Fruit fly (Drosophila melanogaster) whole organism, embryonic: ENCODE data around the gene CG9590.

ENCODE experiments used
- CG1024 ChIP-seq: fragments of 200-800 bp; sonication (Bioruptor generic); IDR thresholded peaks from 2 replicates; pipeline ENCODE4 v1.3.6; 2022; ENCODE audit warnings: missing biosample characterization, missing genetic modification characterization
- CG10366 ChIP-seq: fragments of 200-800 bp; sonication (Bioruptor generic); IDR thresholded peaks from 2 replicates; pipeline ENCODE4 v1.3.6; 2022; ENCODE audit warnings: missing biosample characterization, missing genetic modification characterization
- CG10543 ChIP-seq: fragments of 200-800 bp; sonication (Bioruptor generic); optimal IDR thresholded peaks from 3 replicates; lab custom pipeline; 2017; ENCODE audit warnings: missing biosample characterization, mild to moderate bottlenecking, missing genetic modification characterization, moderate library complexity
- CG13424 ChIP-seq: fragments of 200-800 bp; sonication (Bioruptor generic); optimal IDR thresholded peaks from 2 replicates; lab custom pipeline; 2019; ENCODE audit warnings: missing biosample characterization, mild to moderate bottlenecking, missing genetic modification characterization, moderate library complexity
- CG13894 ChIP-seq: fragments of 200-800 bp; sonication (Bioruptor generic); optimal IDR thresholded peaks from 3 replicates; lab custom pipeline; 2018; ENCODE audit warnings: missing biosample characterization, mild to moderate bottlenecking, missing genetic modification characterization, moderate library complexity
- CG16779 ChIP-seq: fragments of 200-800 bp; sonication (Bioruptor generic); IDR thresholded peaks from 2 replicates; pipeline ENCODE4 v1.3.6; 2022; ENCODE audit warnings: missing biosample characterization, missing genetic modification characterization
- CG2120 ChIP-seq: fragments of 200-800 bp; sonication (Bioruptor generic); optimal IDR thresholded peaks from 3 replicates; lab custom pipeline; 2016; ENCODE audit warnings: missing biosample characterization, missing genetic modification characterization
- CG2199 ChIP-seq: fragments of 200-800 bp; sonication (Bioruptor generic); IDR thresholded peaks from 3 replicates; pipeline ENCODE4 v1.3.6; 2022; ENCODE audit warnings: missing biosample characterization, missing genetic modification characterization
- CG33213 ChIP-seq: fragments of 200-800 bp; sonication (Bioruptor generic); optimal IDR thresholded peaks from 3 replicates; lab custom pipeline; 2016; ENCODE audit warnings: missing biosample characterization, missing genetic modification characterization
- CG8290 ChIP-seq, 3 experiments: fragments of 200-800 bp; sonication (Bioruptor generic); optimal IDR thresholded peaks; 2 replicates each; lab custom pipeline; 2016 to 2019; ENCODE audit warnings: missing biosample characterization in 3 of 3, missing genetic modification characterization in 3 of 3, mild to moderate bottlenecking in 2 of 3, moderate library complexity in 1 of 3
- D ChIP-seq, 2 experiments: fragments of 200-800 bp in 1 of 2; fragments of >200 bp in 1 of 2; sonication (Bioruptor generic) in 1 of 2; optimal IDR thresholded peaks; 2 replicates in 1 of 2; 3 replicates in 1 of 2; lab custom pipeline; 2017; ENCODE audit warnings: mild to moderate bottlenecking in 1 of 2, missing biosample characterization in 1 of 2, missing genetic modification characterization in 1 of 2, missing genetic modification reagents in 1 of 2
- D19A ChIP-seq: fragments of 200-800 bp; optimal IDR thresholded peaks from 3 replicates; lab custom pipeline; 2019; ENCODE audit warnings: missing biosample characterization, mild to moderate bottlenecking, missing genetic modification characterization, moderate library complexity
- E2f2 ChIP-seq: fragments of 200-800 bp; sonication (Bioruptor generic); IDR thresholded peaks from 2 replicates; pipeline ENCODE4 v1.3.6; 2022; ENCODE audit warnings: missing biosample characterization, missing genetic modification characterization
- HmgZ ChIP-seq: fragments of 200-800 bp; sonication (Bioruptor generic); optimal IDR thresholded peaks from 2 replicates; lab custom pipeline; 2018; ENCODE audit warnings: missing biosample characterization, mild to moderate bottlenecking, missing genetic modification characterization
- Jarid2 ChIP-seq: fragments of 200-800 bp; sonication (Bioruptor generic); optimal IDR thresholded peaks from 3 replicates; lab custom pipeline; 2017; ENCODE audit warnings: mild to moderate bottlenecking, missing biosample characterization, missing genetic modification reagents, missing genetic modification characterization
- Med ChIP-seq: fragments of 200-800 bp; sonication (Bioruptor generic); peaks from one replicate; lab custom pipeline; 2016; ENCODE audit warnings: missing biosample characterization, missing genetic modification characterization, mild to moderate bottlenecking, inconsistent platforms, moderate library complexity
- Nf-YA ChIP-seq: fragments of 200-800 bp; sonication (Bioruptor generic); IDR thresholded peaks from 2 replicates; pipeline ENCODE4 v1.3.6; 2022; ENCODE audit warnings: missing biosample characterization, missing genetic modification characterization
- Sry-β ChIP-seq: fragments of 200-800 bp; sonication (Bioruptor generic); optimal IDR thresholded peaks from 2 replicates; lab custom pipeline; 2018; ENCODE audit warnings: missing biosample characterization, mild to moderate bottlenecking, missing genetic modification characterization, moderate library complexity
- abd-A ChIP-seq: fragments of 200-800 bp; sonication (Bioruptor generic); optimal IDR thresholded peaks from 3 replicates; lab custom pipeline; 2019; ENCODE audit warnings: missing biosample characterization, mild to moderate bottlenecking, missing genetic modification characterization, moderate library complexity
- bsh ChIP-seq, 2 experiments: fragments of 200-800 bp; sonication (Bioruptor generic); optimal IDR thresholded peaks; 2 replicates each; lab custom pipeline; 2017 to 2018; ENCODE audit warnings: mild to moderate bottlenecking in 2 of 2, missing biosample characterization in 2 of 2, missing genetic modification characterization in 2 of 2, moderate library complexity in 1 of 2
- cad ChIP-seq: fragments of >200 bp; optimal IDR thresholded peaks from 2 replicates; lab custom pipeline; 2017; ENCODE audit warnings: missing biosample characterization, missing genetic modification characterization
- chinmo ChIP-seq: fragments of 200-800 bp; sonication (Bioruptor generic); IDR thresholded peaks from 4 replicates; pipeline ENCODE4 v1.3.6; 2022; ENCODE audit warnings: missing biosample characterization, missing genetic modification characterization; ENCODE audit not compliant: partially characterized antibody
- dm ChIP-seq: fragments of 200-800 bp; sonication (Bioruptor generic); optimal IDR thresholded peaks from 3 replicates; lab custom pipeline; 2016; ENCODE audit warnings: missing biosample characterization, missing genetic modification characterization
- exex ChIP-seq: fragments of 200-800 bp; sonication (Bioruptor generic); optimal IDR thresholded peaks from 4 replicates; lab custom pipeline; 2018; ENCODE audit warnings: missing biosample characterization, mild to moderate bottlenecking, missing genetic modification characterization, moderate library complexity
- fd3F ChIP-seq: fragments of 200-800 bp; sonication (Bioruptor generic); optimal IDR thresholded peaks from 2 replicates; lab custom pipeline; 2018; ENCODE audit warnings: missing biosample characterization, mild to moderate bottlenecking, missing genetic modification characterization, moderate library complexity
- hbn ChIP-seq: fragments of 200-800 bp; sonication (Bioruptor generic); IDR thresholded peaks from 2 replicates; pipeline ENCODE4 v1.3.6; 2022; ENCODE audit warnings: missing biosample characterization, missing genetic modification characterization; ENCODE audit not compliant: partially characterized antibody
- jing ChIP-seq: fragments of 200-800 bp; sonication (Bioruptor generic); optimal IDR thresholded peaks from 2 replicates; lab custom pipeline; 2018; ENCODE audit warnings: missing biosample characterization, mild to moderate bottlenecking, missing genetic modification characterization
- lov ChIP-seq, 2 experiments: fragments of 200-800 bp in 1 of 2; fragments of >200 bp in 1 of 2; sonication (Bioruptor generic) in 1 of 2; IDR thresholded peaks in 1 of 2; optimal IDR thresholded peaks in 1 of 2; 2 replicates in 1 of 2; 3 replicates in 1 of 2; pipeline versions ENCODE4 v1.3.6 to Lab custom; 2017 to 2022; ENCODE audit warnings: missing biosample characterization in 1 of 2, missing genetic modification characterization in 1 of 2
- luna ChIP-seq: fragments of 200-800 bp; sonication (Bioruptor generic); optimal IDR thresholded peaks from 2 replicates; lab custom pipeline; 2016; ENCODE audit warnings: missing biosample characterization, missing genetic modification characterization
- nom ChIP-seq: fragments of 200-800 bp; sonication (Bioruptor generic); optimal IDR thresholded peaks from 2 replicates; lab custom pipeline; 2017; ENCODE audit warnings: missing biosample characterization, missing genetic modification characterization, mild to moderate bottlenecking, moderate library complexity, missing genetic modification reagents
- onecut ChIP-seq: fragments of 200-800 bp; sonication (Bioruptor generic); IDR thresholded peaks from 2 replicates; pipeline ENCODE4 v1.3.6; 2022; ENCODE audit warnings: missing biosample characterization, missing genetic modification characterization
- pan ChIP-seq, 4 experiments: fragments of >200 bp in 3 of 4; fragments of 200-800 bp in 1 of 4; sonication (Bioruptor generic) in 1 of 4; optimal IDR thresholded peaks in 3 of 4; IDR thresholded peaks in 1 of 4; 2 replicates each; pipeline versions ENCODE4 v1.3.6 to Lab custom; 2017 to 2022; ENCODE audit warnings: missing biosample characterization in 2 of 4, missing genetic modification characterization in 2 of 4, mixed read lengths in 1 of 4
- sd ChIP-seq: fragments of 200-800 bp; sonication (Bioruptor generic); optimal IDR thresholded peaks from 3 replicates; lab custom pipeline; 2018; ENCODE audit warnings: missing biosample characterization, mild to moderate bottlenecking, missing genetic modification characterization, moderate library complexity
- sr ChIP-seq: fragments of 200-800 bp; sonication (Bioruptor generic); IDR thresholded peaks from 3 replicates; pipeline ENCODE4 v1.3.6; 2022; ENCODE audit warnings: missing biosample characterization, missing genetic modification characterization
- tin ChIP-seq: fragments of 200-800 bp; sonication (Bioruptor generic); optimal IDR thresholded peaks from 3 replicates; lab custom pipeline; 2016; ENCODE audit warnings: missing biosample characterization, missing genetic modification characterization
- trem ChIP-seq: fragments of 200-800 bp; optimal IDR thresholded peaks from 3 replicates; lab custom pipeline; 2019; ENCODE audit warnings: missing biosample characterization, mild to moderate bottlenecking, missing genetic modification characterization, moderate library complexity

CG9590 gene

dm6 chr3R:15803502-15804461 lies 17.3 kb downstream of the CG9590 start, which contains the start of gene alpha-Man-IIb (continued):
- peak; percentile 42 for TF ChIP-seq CG33213 (GFP tag; lab: Kevin White, UChicago)

DNA sequence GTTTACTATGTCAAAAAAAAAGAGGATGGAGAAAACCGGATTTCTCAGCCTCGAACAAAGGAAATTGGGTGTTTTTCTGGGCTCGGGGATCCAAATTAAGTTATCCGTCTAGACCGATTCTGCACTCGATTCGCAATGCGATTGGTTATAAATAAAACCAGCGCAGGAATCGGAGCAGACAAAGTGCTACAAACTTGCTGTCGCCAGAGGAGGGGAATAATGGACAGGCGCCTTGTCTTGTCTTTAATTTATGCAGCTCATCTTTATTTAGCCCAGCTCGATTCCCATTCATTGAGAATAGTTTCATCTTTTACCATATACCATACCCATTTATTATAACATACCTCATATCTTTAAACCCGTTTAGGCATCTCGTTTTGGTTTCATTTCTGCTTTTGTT lies 18.2 kb downstream of the CG9590 start:
- no peak for TF ChIP-seq exex (tag; lab: Kevin White, UChicago)
- no peak for TF ChIP-seq pan (optimal IDR thresholded peaks at IDR 0.05; lab: Kevin White, UChicago)
- peak in 1 of 2 experiments; percentile 13 for TF ChIP-seq pan (GFP tag; optimal IDR thresholded peaks at IDR 0.05 in 1 of 2, IDR thresholded peaks at IDR 0.05 in 1 of 2)

DNA sequence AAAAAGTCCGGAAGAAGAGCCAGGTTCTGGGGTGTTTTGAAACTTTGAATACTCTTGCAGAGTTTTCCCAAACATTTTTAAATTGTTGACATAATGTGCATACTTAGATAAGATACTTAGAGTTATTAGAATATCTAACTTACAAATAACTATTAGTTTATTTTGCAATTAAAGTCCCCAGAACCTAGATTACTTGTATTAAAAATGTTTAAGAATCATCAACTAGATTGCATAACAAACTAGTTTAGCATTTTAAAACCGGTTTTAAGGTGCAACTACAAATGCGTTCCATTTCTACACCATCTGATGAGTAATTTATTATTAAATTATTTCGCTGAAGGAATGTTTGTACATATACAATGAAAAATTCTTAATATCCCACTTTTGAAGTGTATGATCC lies 19.8 kb downstream of the CG9590 start:
- TF ChIP-seq CG1024 (GFP tag; lab: Robert Waterston, UW) = no peak
- TF ChIP-seq D19A (tag; lab: Kevin White, UChicago) = peak; percentile 68
- TF ChIP-seq, all 482 proteins: peak for 1

DNA sequence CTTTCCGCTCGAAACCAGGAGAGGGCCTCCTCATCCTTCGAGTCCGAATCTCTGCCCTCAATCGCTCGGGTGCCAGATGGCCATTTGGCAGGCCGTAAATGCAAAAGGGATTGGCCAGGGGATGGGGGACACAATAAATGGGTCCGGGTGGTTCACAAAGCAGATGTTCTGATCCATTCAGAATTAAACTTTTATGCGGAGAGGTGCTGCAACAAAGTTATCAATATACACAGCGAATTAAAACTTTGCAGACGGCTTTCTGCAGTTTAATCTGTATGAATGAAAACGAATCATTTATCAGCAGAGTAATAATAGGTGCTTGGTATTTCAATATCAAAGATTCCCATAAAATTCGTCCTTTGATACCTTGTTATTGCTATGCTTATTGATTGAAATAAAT lies 20.8 kb downstream of the CG9590 start:
- TF ChIP-seq abd-A (tag; lab: Kevin White, UChicago) (peak; percentile 32), HmgZ (no peak), cad (no peak), pan (optimal IDR thresholded peaks at IDR 0.05; lab: Kevin White, UChicago) (no peak), pan (GFP tag; optimal IDR thresholded peaks at IDR 0.05 in 1 of 2, IDR thresholded peaks at IDR 0.05 in 1 of 2) (no peak)

- TF ChIP-seq jing (GFP tag; lab: Kevin White, UChicago) = no peak
- TF ChIP-seq CG2120 (GFP tag; lab: Kevin White, UChicago) = no peak
- peak; percentile 41 for TF ChIP-seq sd (tag; lab: Kevin White, UChicago)
- peak; percentile 44 for TF ChIP-seq onecut (GFP tag; lab: Robert Waterston, UW)
- TF ChIP-seq Jarid2 = no peak
- peak in 1 of 2 experiments; percentile 48 for TF ChIP-seq bsh (GFP tag; optimal IDR thresholded peaks at IDR 0.05; lab: Kevin White, UChicago)
- TF ChIP-seq Nf-YA (GFP tag; lab: Robert Waterston, UW) = no peak
- TF ChIP-seq CG13424 (tag; lab: Kevin White, UChicago) = no peak
- no peak for TF ChIP-seq CG10366 (GFP tag; lab: Robert Waterston, UW)
- TF ChIP-seq E2f2 (GFP tag; lab: Robert Waterston, UW) = no peak
- TF ChIP-seq sr (GFP tag; lab: Robert Waterston, UW) = peak; percentile 67; the same call in 2 of the 3 replicates
- no peak for TF ChIP-seq tin (GFP tag; lab: Kevin White, UChicago)
- TF ChIP-seq, all 482 proteins: peak for 4
These were observed 21.4 kb downstream of the CG9590 start for dm6 chr3R:15807877-15808381.

- TF ChIP-seq Med (GFP tag; lab: Kevin White, UChicago) (peak; percentile 81), CG2199 (GFP tag; lab: Robert Waterston, UW) (no peak), nom (GFP tag; lab: Kevin White, UChicago) (peak; percentile 47), CG16779 (GFP tag; lab: Robert Waterston, UW) (0 out of 2 replicates have a peak, but pooled peaks have one; percentile 12), dm (GFP tag; lab: Kevin White, UChicago) (no peak), CG8290 (GFP tag; optimal IDR thresholded peaks at IDR 0.05; lab: Kevin White, UChicago) (no peak), CG8290 (tag; optimal IDR thresholded peaks at IDR 0.05; lab: Kevin White, UChicago) (peak in 1 of 2 experiments; percentile 9), lov (optimal IDR thresholded peaks at IDR 0.05; lab: Kevin White, UChicago) (no peak), lov (GFP tag; IDR thresholded peaks at IDR 0.05; lab: Robert Waterston, UW) (0 out of 3 replicates have a peak, but pooled peaks have one; percentile 38), fd3F (GFP tag; lab: Kevin White, UChicago) (no peak), Sry-β (GFP tag; lab: Kevin White, UChicago) (peak; percentile 36), CG10543 (peak; percentile 11), luna (no peak), CG13894 (peak; percentile 11), trem (tag; lab: Kevin White, UChicago) (peak; percentile 32), chinmo (GFP tag; lab: Robert Waterston, UW) (0 out of 4 replicates have a peak, but pooled peaks have one; percentile 22), D (optimal IDR thresholded peaks at IDR 0.05; lab: Kevin White, UChicago) (peak; percentile 44), D (GFP tag; optimal IDR thresholded peaks at IDR 0.05; lab: Kevin White, UChicago) (no peak), hbn (GFP tag; lab: Robert Waterston, UW) (no peak)
These were observed 23.9 kb downstream of the CG9590 start for dm6 chr3R:15810369-15810768.
